In genomic region chrX:15475367-15475789, dm6 we compare ENCODE assay signal across 1 fruit fly cellular context.
TF ChIP-seq lines count a peak whose summit lies in the region.

mh (minus strand) TSS chrX:15475400.

TF ChIP-seq in whole organism, embryonic, 481 proteins besides CTCF, POLR2A, EP300 and RAD21 (continued from another document and continues in another):
- TF ChIP-seq zfh1 (GFP tag; IDR thresholded peaks at IDR 0.05; lab: Robert Waterston, UW) (no peak), CG7372 (GFP tag; IDR thresholded peaks at IDR 0.05; lab: Robert Waterston, UW) (no peak), mam (GFP tag; optimal IDR thresholded peaks at IDR 0.05; lab: Kevin White, UChicago) (peak; percentile 10), ttk (GFP tag; IDR thresholded peaks at IDR 0.05; lab: Robert Waterston, UW) (no peak), maf-S (GFP tag; optimal IDR thresholded peaks at IDR 0.05; lab: Kevin White, UChicago) (no peak), ranshi (GFP tag; IDR thresholded peaks at IDR 0.05; lab: Robert Waterston, UW) (no peak), sqz (GFP tag; optimal IDR thresholded peaks at IDR 0.05; lab: Kevin White, UChicago) (no peak), z (GFP tag; IDR thresholded peaks at IDR 0.05; lab: Robert Waterston, UW) (no peak), CG7928 (GFP tag; optimal IDR thresholded peaks at IDR 0.05; lab: Kevin White, UChicago) (no peak), CrebB (tag; optimal IDR thresholded peaks at IDR 0.05; lab: Kevin White, UChicago) (no peak), E2f2 (GFP tag; IDR thresholded peaks at IDR 0.05; lab: Robert Waterston, UW) (peak; percentile 83), Atf-2 (GFP tag; optimal IDR thresholded peaks at IDR 0.05; lab: Kevin White, UChicago) (no peak), CG16813 (GFP tag; IDR thresholded peaks at IDR 0.05; lab: Robert Waterston, UW; ENCODE audit: partially characterized antibody) (peak; percentile 66), CG15479 (GFP tag; optimal IDR thresholded peaks at IDR 0.05; lab: Kevin White, UChicago) (no peak), Xbp1 (GFP tag; optimal IDR thresholded peaks at IDR 0.05; lab: Kevin White, UChicago) (peak; percentile 42), H15 (GFP tag; IDR thresholded peaks at IDR 0.05; lab: Robert Waterston, UW) (no peak), CG6813 (GFP tag; optimal IDR thresholded peaks at IDR 0.05; lab: Kevin White, UChicago) (no peak), CG17612 (GFP tag; IDR thresholded peaks at IDR 0.05; lab: Robert Waterston, UW) (no peak), CG6654 (GFP tag; optimal IDR thresholded peaks at IDR 0.05; lab: Kevin White, UChicago) (no peak), Rfx (GFP tag; IDR thresholded peaks at IDR 0.05; lab: Robert Waterston, UW) (peak; percentile 37; the same call in 1 of the 2 replicates), Fer3 (tag; optimal IDR thresholded peaks at IDR 0.05; lab: Kevin White, UChicago) (no peak), NK7.1 (GFP tag; optimal IDR thresholded peaks at IDR 0.05; lab: Kevin White, UChicago) (no peak), CG16779 (GFP tag; IDR thresholded peaks at IDR 0.05; lab: Robert Waterston, UW) (no peak), bab2 (GFP tag; optimal IDR thresholded peaks at IDR 0.05; lab: Kevin White, UChicago) (no peak), CG4854 (GFP tag; optimal IDR thresholded peaks at IDR 0.05; lab: Kevin White, UChicago) (no peak), chm (GFP tag; IDR thresholded peaks at IDR 0.05; lab: Robert Waterston, UW) (no peak), CG18599 (GFP tag; optimal IDR thresholded peaks at IDR 0.05; lab: Kevin White, UChicago) (no peak), CG18011 (GFP tag; optimal IDR thresholded peaks at IDR 0.05; lab: Kevin White, UChicago) (peak; percentile 8), CG4617 (GFP tag; optimal IDR thresholded peaks at IDR 0.05; lab: Kevin White, UChicago; ENCODE audit: borderline replicate concordance) (no peak), zfh2 (GFP tag; optimal IDR thresholded peaks at IDR 0.05; lab: Kevin White, UChicago) (no peak), CG9817 (tag; optimal IDR thresholded peaks at IDR 0.05; lab: Kevin White, UChicago) (peak; percentile 32), disco-r (GFP tag; optimal IDR thresholded peaks at IDR 0.05; lab: Kevin White, UChicago) (no peak), Nf-YA (GFP tag; IDR thresholded peaks at IDR 0.05; lab: Robert Waterston, UW) (no peak), Fer1 (GFP tag; optimal IDR thresholded peaks at IDR 0.05; lab: Kevin White, UChicago) (peak; percentile 20), Hey (tag; optimal IDR thresholded peaks at IDR 0.05; lab: Kevin White, UChicago) (no peak), prd (optimal IDR thresholded peaks at IDR 0.05; lab: Kevin White, UChicago) (no peak), prd (GFP tag; IDR thresholded peaks at IDR 0.05; lab: Robert Waterston, UW) (0 out of 3 replicates have a peak, but pooled peaks have one; percentile 31), ems (GFP tag; optimal IDR thresholded peaks at IDR 0.05; lab: Kevin White, UChicago) (no peak), ewg (GFP tag; optimal IDR thresholded peaks at IDR 0.05; lab: Kevin White, UChicago) (peak; percentile 60), CG32767 (GFP tag; IDR thresholded peaks at IDR 0.05; lab: Robert Waterston, UW) (0 out of 2 replicates have a peak, but pooled peaks have one; percentile 16), sisA (GFP tag; IDR thresholded peaks at IDR 0.05; lab: Robert Waterston, UW) (peak; percentile 50), gsb-n (tag; optimal IDR thresholded peaks at IDR 0.05; lab: Kevin White, UChicago) (no peak), GATAe (GFP tag; conservative IDR thresholded peaks at IDR 0.05; lab: Robert Waterston, UW) (no peak), CG5180 (GFP tag; optimal IDR thresholded peaks at IDR 0.05; lab: Kevin White, UChicago) (no peak), CG33557 (GFP tag; optimal IDR thresholded peaks at IDR 0.05; lab: Kevin White, UChicago) (no peak), mld (GFP tag; IDR thresholded peaks at IDR 0.05; lab: Robert Waterston, UW; ENCODE audit: partially characterized antibody) (peak; percentile 46; the same call in 1 of the 3 replicates), CG14441 (GFP tag; IDR thresholded peaks at IDR 0.05; lab: Robert Waterston, UW) (peak; percentile 30; the same call in 1 of the 2 replicates), Gsc (GFP tag; IDR thresholded peaks at IDR 0.05; lab: Robert Waterston, UW) (no peak), CG14860 (GFP tag; IDR thresholded peaks at IDR 0.05; lab: Robert Waterston, UW; ENCODE audit: partially characterized antibody) (peak; percentile 50; the same call in 1 of the 3 replicates), ab (GFP tag; optimal IDR thresholded peaks at IDR 0.05; lab: Kevin White, UChicago) (no peak), CG43689 (GFP tag; IDR thresholded peaks at IDR 0.05; lab: Robert Waterston, UW) (no peak), Pdp1 (GFP tag; optimal IDR thresholded peaks at IDR 0.05; lab: Kevin White, UChicago) (no peak), sob (GFP tag; IDR thresholded peaks at IDR 0.05; lab: Robert Waterston, UW) (no peak; the same call in 1 of the 2 replicates), CG1647 (GFP tag; optimal IDR thresholded peaks at IDR 0.05; lab: Kevin White, UChicago) (no peak), CG8765 (GFP tag; IDR thresholded peaks at IDR 0.05; lab: Robert Waterston, UW) (no peak), Myb (GFP tag; optimal IDR thresholded peaks at IDR 0.05; lab: Kevin White, UChicago) (peak; percentile 74), peb (GFP tag; IDR thresholded peaks at IDR 0.05; lab: Robert Waterston, UW) (no peak), Lpt (GFP tag; optimal IDR thresholded peaks at IDR 0.05; lab: Kevin White, UChicago) (no peak), Med (GFP tag; lab: Kevin White, UChicago) (peak; percentile 69), Atf3 (GFP tag; optimal IDR thresholded peaks at IDR 0.05; lab: Kevin White, UChicago) (no peak), CG3838 (GFP tag; optimal IDR thresholded peaks at IDR 0.05; lab: Kevin White, UChicago) (no peak), gfzf (GFP tag; optimal IDR thresholded peaks at IDR 0.05; lab: Kevin White, UChicago) (peak; percentile 73), Oaz (GFP tag; IDR thresholded peaks at IDR 0.05; lab: Robert Waterston, UW) (no peak), CG8359 (GFP tag; optimal IDR thresholded peaks at IDR 0.05; lab: Kevin White, UChicago; ENCODE audit: borderline replicate concordance) (no peak), ham (GFP tag; IDR thresholded peaks at IDR 0.05; lab: Robert Waterston, UW) (no peak), CG8388 (GFP tag; optimal IDR thresholded peaks at IDR 0.05; lab: Kevin White, UChicago) (no peak), amos (GFP tag; IDR thresholded peaks at IDR 0.05; lab: Robert Waterston, UW; ENCODE audit: partially characterized antibody) (peak; percentile 75), cwo (GFP tag; optimal IDR thresholded peaks at IDR 0.05; lab: Kevin White, UChicago) (no peak), Xrp1 (GFP tag; IDR thresholded peaks at IDR 0.05; lab: Robert Waterston, UW) (peak; percentile 11; the same call in 1 of the 2 replicates), CG10267 (tag; optimal IDR thresholded peaks at IDR 0.05; lab: Kevin White, UChicago) (no peak), CG12071 (GFP tag; optimal IDR thresholded peaks at IDR 0.05; lab: Kevin White, UChicago) (no peak), CG2199 (GFP tag; IDR thresholded peaks at IDR 0.05; lab: Robert Waterston, UW) (no peak), jigr1 (GFP tag; IDR thresholded peaks at IDR 0.05; lab: Robert Waterston, UW) (no peak), Jarid2 (GFP tag; optimal IDR thresholded peaks at IDR 0.05; lab: Kevin White, UChicago) (no peak), en (GFP tag; optimal IDR thresholded peaks at IDR 0.05; lab: Kevin White, UChicago) (no peak), al (GFP tag; IDR thresholded peaks at IDR 0.05; lab: Robert Waterston, UW) (0 out of 2 replicates have a peak, but pooled peaks have one; percentile 33), az2 (GFP tag; optimal IDR thresholded peaks at IDR 0.05; lab: Kevin White, UChicago) (peak; percentile 52), CG3995 (GFP tag; optimal IDR thresholded peaks at IDR 0.05; lab: Kevin White, UChicago) (peak; percentile 24), gsb (GFP tag; IDR thresholded peaks at IDR 0.05; lab: Robert Waterston, UW) (no peak), onecut (GFP tag; IDR thresholded peaks at IDR 0.05; lab: Robert Waterston, UW) (no peak), Taf1 (GFP tag; IDR thresholded peaks at IDR 0.05; lab: Robert Waterston, UW) (no peak), CG9727 (GFP tag; optimal IDR thresholded peaks at IDR 0.05; lab: Kevin White, UChicago) (peak; percentile 46), CG5245 (GFP tag; optimal IDR thresholded peaks at IDR 0.05; lab: Kevin White, UChicago) (peak; percentile 16), eyg (GFP tag; optimal IDR thresholded peaks at IDR 0.05; lab: Kevin White, UChicago) (no peak), Doc2 (GFP tag; IDR thresholded peaks at IDR 0.05; lab: Robert Waterston, UW) (no peak), CG17568 (GFP tag; optimal IDR thresholded peaks at IDR 0.05; lab: Kevin White, UChicago) (no peak), CG2129 (GFP tag; IDR thresholded peaks at IDR 0.05; lab: Robert Waterston, UW; ENCODE audit: partially characterized antibody) (no peak), cg (GFP tag; optimal IDR thresholded peaks at IDR 0.05; lab: Kevin White, UChicago) (no peak), Dip3 (GFP tag; optimal IDR thresholded peaks at IDR 0.05; lab: Kevin White, UChicago) (no peak), CG17829 (tag; optimal IDR thresholded peaks at IDR 0.05; lab: Kevin White, UChicago) (peak; percentile 9), crol (GFP tag; IDR thresholded peaks at IDR 0.05; lab: Robert Waterston, UW) (no peak), nerfin-2 (GFP tag; IDR thresholded peaks at IDR 0.05; lab: Robert Waterston, UW; ENCODE audit: partially characterized antibody) (no peak; the same call in 1 of the 2 replicates), cato (GFP tag; optimal IDR thresholded peaks at IDR 0.05; lab: Kevin White, UChicago; ENCODE audit: borderline replicate concordance) (no peak), trem (tag; optimal IDR thresholded peaks at IDR 0.05; lab: Kevin White, UChicago) (peak; percentile 9), CG8924 (tag; optimal IDR thresholded peaks at IDR 0.05; lab: Kevin White, UChicago) (no peak), nom (GFP tag; optimal IDR thresholded peaks at IDR 0.05; lab: Kevin White, UChicago) (no peak), D19B (GFP tag; optimal IDR thresholded peaks at IDR 0.05; lab: Kevin White, UChicago) (no peak), bowl (GFP tag; IDR thresholded peaks at IDR 0.05; lab: Robert Waterston, UW) (no peak), Doc3 (GFP tag; IDR thresholded peaks at IDR 0.05; lab: Robert Waterston, UW; ENCODE audit: partially characterized antibody) (0 out of 3 replicates have a peak, but pooled peaks have one; percentile 39), ken (GFP tag; IDR thresholded peaks at IDR 0.05; lab: Robert Waterston, UW) (no peak), CG4424 (GFP tag; optimal IDR thresholded peaks at IDR 0.05; lab: Kevin White, UChicago) (peak; percentile 31), jing (GFP tag; optimal IDR thresholded peaks at IDR 0.05; lab: Kevin White, UChicago) (no peak), CG18764 (GFP tag; optimal IDR thresholded peaks at IDR 0.05; lab: Kevin White, UChicago) (no peak), NC2α (GFP tag; optimal IDR thresholded peaks at IDR 0.05; lab: Kevin White, UChicago) (no peak), CG4404 (GFP tag; IDR thresholded peaks at IDR 0.05; lab: Robert Waterston, UW) (no peak), CG12769 (tag; optimal IDR thresholded peaks at IDR 0.05; lab: Kevin White, UChicago) (no peak), TFAM (GFP tag; optimal IDR thresholded peaks at IDR 0.05; lab: Kevin White, UChicago) (no peak), ssp (GFP tag; IDR thresholded peaks at IDR 0.05; lab: Robert Waterston, UW) (no peak), Ssrp (tag; optimal IDR thresholded peaks at IDR 0.05; lab: Kevin White, UChicago) (no peak), CG33213 (GFP tag; optimal IDR thresholded peaks at IDR 0.05; lab: Kevin White, UChicago) (no peak), CG11085 (GFP tag; IDR thresholded peaks at IDR 0.05; lab: Robert Waterston, UW) (no peak), Deaf1 (tag; optimal IDR thresholded peaks at IDR 0.05; lab: Kevin White, UChicago) (no peak), Poxn (GFP tag; IDR thresholded peaks at IDR 0.05; lab: Robert Waterston, UW) (no peak), CG7786 (GFP tag; optimal IDR thresholded peaks at IDR 0.05; lab: Kevin White, UChicago) (no peak), CG14710 (tag; optimal IDR thresholded peaks at IDR 0.05; lab: Kevin White, UChicago) (peak; percentile 30), CG18619 (GFP tag; optimal IDR thresholded peaks at IDR 0.05; lab: Kevin White, UChicago) (no peak), CG12659 (GFP tag; optimal IDR thresholded peaks at IDR 0.05; lab: Kevin White, UChicago) (peak; percentile 50), bbx (GFP tag; IDR thresholded peaks at IDR 0.05; lab: Robert Waterston, UW; ENCODE audit: partially characterized antibody) (peak; percentile 80), CG12942 (GFP tag; optimal IDR thresholded peaks at IDR 0.05; lab: Kevin White, UChicago) (no peak), PHDP (tag; optimal IDR thresholded peaks at IDR 0.05; lab: Kevin White, UChicago) (no peak), dan (GFP tag; IDR thresholded peaks at IDR 0.05; lab: Robert Waterston, UW) (no peak), CG15514 (GFP tag; optimal IDR thresholded peaks at IDR 0.05; lab: Kevin White, UChicago) (peak; percentile 48), CG34422 (GFP tag; IDR thresholded peaks at IDR 0.05; lab: Robert Waterston, UW) (no peak), ac (GFP tag; optimal IDR thresholded peaks at IDR 0.05; lab: Kevin White, UChicago) (no peak), pnt (GFP tag; optimal IDR thresholded peaks at IDR 0.05; lab: Kevin White, UChicago) (no peak), org-1 (GFP tag; optimal IDR thresholded peaks at IDR 0.05; lab: Kevin White, UChicago) (no peak), D (optimal IDR thresholded peaks at IDR 0.05; lab: Kevin White, UChicago) (no peak), D (GFP tag; optimal IDR thresholded peaks at IDR 0.05; lab: Kevin White, UChicago) (no peak), pzg (GFP tag; optimal IDR thresholded peaks at IDR 0.05; lab: Kevin White, UChicago) (peak; percentile 68), da (GFP tag; optimal IDR thresholded peaks at IDR 0.05; lab: Kevin White, UChicago) (no peak), her (GFP tag; optimal IDR thresholded peaks at IDR 0.05; lab: Kevin White, UChicago) (no peak), ara (GFP tag; IDR thresholded peaks at IDR 0.05; lab: Robert Waterston, UW) (no peak), CG9876 (GFP tag; optimal IDR thresholded peaks at IDR 0.05; lab: Kevin White, UChicago) (no peak), sens (GFP tag; lab: Kevin White, UChicago) (no peak), Abd-B (GFP tag; optimal IDR thresholded peaks at IDR 0.05; lab: Kevin White, UChicago) (peak; percentile 64), CG17328 (GFP tag; IDR thresholded peaks at IDR 0.05; lab: Robert Waterston, UW) (no peak), Hr39 (optimal IDR thresholded peaks at IDR 0.05; lab: Kevin White, UChicago) (no peak)
